Worm (Caenorhabditis elegans) whole organism, midembryonic: ENCODE data around the gene cutl-19.

Experiments
- T22C8.4 ChIP-seq: fragments of 200-800 bp; sonication (Bioruptor generic); IDR thresholded peaks from 2 replicates; pipeline ENCODE4 v1.3.6; 2022; ENCODE audit warnings: missing genetic modification characterization, missing compliant biosample characterization
- cog-1 ChIP-seq: sonication (generic microtip); optimal IDR thresholded peaks from 2 replicates; lab custom pipeline; 2016; ENCODE audit warnings: missing genetic modification characterization, missing compliant biosample characterization
- flt-1 ChIP-seq: fragments of 200-800 bp; sonication (Bioruptor generic); IDR thresholded peaks from 2 replicates; pipeline ENCODE4 v1.3.6; 2022; ENCODE audit warnings: missing genetic modification characterization, missing compliant biosample characterization
- klf-2 ChIP-seq: fragments of 200-800 bp; sonication (Bioruptor generic); conservative IDR thresholded peaks from 2 replicates; pipeline ENCODE4 v1.3.6; 2022; ENCODE audit warnings: missing genetic modification reagents, missing genetic modification characterization, missing compliant biosample characterization
- med-1 ChIP-seq: sonication (generic microtip); optimal IDR thresholded peaks from 2 replicates; lab custom pipeline; 2017; ENCODE audit warnings: missing genetic modification characterization, mild to moderate bottlenecking, missing compliant biosample characterization, antibody characterized with exemption, missing genetic modification reagents; ENCODE audit not compliant: insufficient read depth
- ref-1 ChIP-seq: fragments of 200-800 bp; sonication (Bioruptor generic); conservative IDR thresholded peaks from 2 replicates; pipeline ENCODE4 v1.3.6; 2022; ENCODE audit warnings: missing genetic modification reagents, missing genetic modification characterization, missing compliant biosample characterization
- tab-1 ChIP-seq: fragments of 200-800 bp; sonication (Bioruptor generic); IDR thresholded peaks from 2 replicates; pipeline ENCODE4 v1.3.6; 2022; ENCODE audit warnings: missing genetic modification characterization, missing compliant biosample characterization
- ztf-23 ChIP-seq: fragments of 200-800 bp; sonication (Bioruptor generic); IDR thresholded peaks from 2 replicates; pipeline ENCODE4 v1.3.6; 2022; ENCODE audit warnings: missing genetic modification reagents, missing genetic modification characterization, missing compliant biosample characterization
- ztf-29 ChIP-seq: fragments of 200-800 bp; sonication (Bioruptor generic); IDR thresholded peaks from 2 replicates; pipeline ENCODE4 v1.3.6; 2022; ENCODE audit warnings: missing genetic modification reagents, missing genetic modification characterization, missing compliant biosample characterization

cutl-19 gene

DNA sequence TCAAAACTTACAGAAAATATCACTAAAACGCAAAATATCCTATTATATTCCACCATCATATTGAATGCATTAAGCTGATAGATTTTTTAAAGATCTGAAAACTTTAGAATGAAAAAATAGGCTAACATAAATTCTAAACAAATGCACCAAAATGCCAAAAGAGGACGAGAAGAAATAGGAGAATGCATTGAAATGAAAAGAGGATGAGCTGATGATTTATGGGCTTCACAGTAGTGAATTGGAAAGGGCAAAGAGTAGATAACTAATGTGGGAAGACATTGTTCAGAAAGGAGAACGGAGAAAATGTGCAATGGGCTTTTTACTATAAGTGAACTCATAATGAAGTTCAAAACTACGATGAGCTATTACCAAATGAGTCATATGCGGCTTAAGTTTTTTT, at the start of gene cutl-19:
Gene cutl-19 (minus strand): TSS at position 101 of the 400 bp plus-strand sequence.
- TF ChIP-seq tab-1 (GFP tag; lab: Robert Waterston, UW), result no peak
- no peak for TF ChIP-seq flt-1 (GFP tag; lab: Robert Waterston, UW)
- TF ChIP-seq ztf-23 (GFP tag; lab: Robert Waterston, UW), result no peak
- TF ChIP-seq T22C8.4 (GFP tag; lab: Robert Waterston, UW), result no peak
- no peak for TF ChIP-seq cog-1
- no peak for TF ChIP-seq ref-1 (GFP tag; lab: Robert Waterston, UW)
- TF ChIP-seq ztf-29, result no peak
- no peak for TF ChIP-seq klf-2 (GFP tag; lab: Robert Waterston, UW)
- TF ChIP-seq med-1 (GFP tag; lab: Kevin White, UChicago), result no peak

DNA sequence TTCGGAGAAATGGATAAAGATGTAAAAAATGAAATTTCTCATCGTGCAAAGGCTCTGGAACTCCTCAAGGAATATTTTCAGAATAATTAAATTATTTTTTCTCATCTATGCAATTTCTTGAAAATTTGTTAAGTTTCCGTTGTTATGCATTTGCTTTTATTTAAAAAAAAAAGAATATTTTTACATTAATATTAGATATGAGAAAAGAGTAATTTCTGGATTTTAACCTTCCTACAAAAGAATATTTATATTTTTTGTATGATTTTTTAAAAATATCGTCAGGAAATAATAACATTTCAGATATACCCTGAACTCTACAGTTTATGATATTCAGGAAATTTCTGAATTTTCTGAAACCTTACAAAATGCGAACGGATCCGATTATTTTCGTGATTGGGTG, 47.4 kb upstream of the cutl-19 start, which contains the start of gene gro-1:
Gene gro-1 (plus strand): TSS at position 301 of the 400 bp plus-strand sequence.
- no peak for TF ChIP-seq ztf-29
- no peak for TF ChIP-seq klf-2 (GFP tag; lab: Robert Waterston, UW)
- TF ChIP-seq med-1 (GFP tag; lab: Kevin White, UChicago), result no peak
- no peak for TF ChIP-seq ref-1 (GFP tag; lab: Robert Waterston, UW)
- TF ChIP-seq ztf-23 (GFP tag; lab: Robert Waterston, UW), result no peak
- no peak for TF ChIP-seq cog-1
- no peak for TF ChIP-seq tab-1 (GFP tag; lab: Robert Waterston, UW)
- no peak for TF ChIP-seq flt-1 (GFP tag; lab: Robert Waterston, UW)

DNA sequence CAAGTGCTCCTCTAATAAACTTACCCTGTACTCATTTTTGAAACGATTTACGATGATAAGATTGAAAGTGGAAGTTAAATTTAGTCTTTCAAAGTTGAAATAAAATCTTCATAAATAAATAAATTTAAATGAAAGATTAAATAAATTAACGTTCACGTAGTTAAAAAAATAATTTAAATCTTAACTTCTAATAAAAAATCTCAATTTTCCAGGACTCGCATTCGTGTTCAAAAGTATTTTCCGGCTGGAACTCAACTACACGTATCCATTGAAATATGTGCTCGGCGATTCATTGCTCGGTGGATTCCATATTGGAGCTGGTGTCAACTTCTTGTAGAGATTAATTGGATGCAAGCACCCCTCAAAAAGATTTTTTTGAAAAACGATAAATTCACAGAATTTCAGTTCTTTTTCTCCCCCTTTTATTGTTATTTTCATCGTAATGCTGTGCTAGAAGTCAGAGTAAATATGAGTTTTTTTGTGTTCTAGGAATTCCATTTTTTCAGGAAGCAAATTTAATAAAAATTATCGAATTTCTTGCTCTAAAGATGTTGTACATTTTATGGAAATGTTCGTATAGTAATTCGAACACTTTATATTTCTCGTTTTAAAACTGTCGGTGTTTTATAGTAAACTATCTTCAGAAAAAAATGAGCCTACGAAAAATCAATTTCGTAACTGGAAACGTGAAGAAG, 46.0 kb upstream of the cutl-19 start, which contains the start of the genes C34E10.9 and hap-1:
Gene C34E10.9 (minus strand): TSS at position 101 of the 695 bp plus-strand sequence.
Gene hap-1 (plus strand): TSS at position 645 of the 695 bp plus-strand sequence.
- TF ChIP-seq med-1 (GFP tag; lab: Kevin White, UChicago) (no peak), ztf-23 (GFP tag; lab: Robert Waterston, UW) (no peak), flt-1 (GFP tag; lab: Robert Waterston, UW) (no peak), tab-1 (GFP tag; lab: Robert Waterston, UW) (no peak), ztf-29 (no peak), ref-1 (GFP tag; lab: Robert Waterston, UW) (no peak), T22C8.4 (GFP tag; lab: Robert Waterston, UW) (no peak), klf-2 (GFP tag; lab: Robert Waterston, UW) (no peak), cog-1 (no peak)

DNA sequence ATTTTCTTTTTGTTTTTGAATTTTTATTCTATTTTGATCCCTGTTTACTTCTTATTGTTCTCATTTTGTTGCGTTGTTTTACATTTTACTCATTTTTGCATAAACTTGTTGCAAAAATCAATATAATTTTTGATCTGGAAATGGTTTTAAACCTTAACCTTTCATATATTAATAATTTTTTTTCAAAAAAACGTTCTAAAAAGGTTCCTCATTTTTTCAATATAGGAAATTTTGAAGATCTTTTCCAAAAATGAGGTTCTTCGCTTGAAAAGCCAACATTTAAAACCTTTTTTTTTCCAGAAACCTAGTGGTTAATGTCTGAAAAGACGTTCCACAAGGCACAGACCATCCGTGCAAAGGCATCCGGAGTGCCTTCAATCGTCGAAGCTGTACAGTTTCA, 43.0 kb upstream of the cutl-19 start, which contains the start of gene gop-3:
Gene gop-3 (plus strand): TSS at position 301 of the 400 bp plus-strand sequence.
- no peak for TF ChIP-seq tab-1 (GFP tag; lab: Robert Waterston, UW)
- TF ChIP-seq flt-1 (GFP tag; lab: Robert Waterston, UW), result no peak
- no peak for TF ChIP-seq ztf-23 (GFP tag; lab: Robert Waterston, UW)

DNA sequence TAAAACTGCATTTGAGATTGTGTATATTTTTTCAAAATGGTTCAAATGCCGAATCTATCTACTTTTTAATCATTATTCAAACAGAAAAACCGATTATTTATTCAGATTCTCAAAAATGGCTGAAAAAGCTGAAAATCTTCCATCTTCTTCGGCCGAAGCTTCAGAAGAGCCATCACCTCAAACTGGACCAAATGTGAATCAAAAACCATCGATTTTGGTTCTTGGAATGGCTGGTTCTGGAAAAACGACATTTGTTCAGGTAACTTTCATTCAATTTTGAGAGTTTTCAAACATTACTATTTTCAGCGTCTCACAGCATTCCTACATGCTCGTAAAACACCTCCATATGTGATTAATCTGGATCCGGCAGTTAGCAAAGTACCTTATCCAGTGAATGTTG, 41.5 kb upstream of the cutl-19 start, which contains the start of gene gop-2:
Gene gop-2 (plus strand): TSS at position 106 of the 400 bp plus-strand sequence.
- TF ChIP-seq flt-1 (GFP tag; lab: Robert Waterston, UW), result no peak
- no peak for TF ChIP-seq ztf-29
- no peak for TF ChIP-seq tab-1 (GFP tag; lab: Robert Waterston, UW)
- no peak for TF ChIP-seq med-1 (GFP tag; lab: Kevin White, UChicago)
- TF ChIP-seq ztf-23 (GFP tag; lab: Robert Waterston, UW), result no peak
- TF ChIP-seq cog-1, result no peak
- TF ChIP-seq klf-2 (GFP tag; lab: Robert Waterston, UW), result no peak
- no peak for TF ChIP-seq ref-1 (GFP tag; lab: Robert Waterston, UW)
- no peak for TF ChIP-seq T22C8.4 (GFP tag; lab: Robert Waterston, UW)

DNA sequence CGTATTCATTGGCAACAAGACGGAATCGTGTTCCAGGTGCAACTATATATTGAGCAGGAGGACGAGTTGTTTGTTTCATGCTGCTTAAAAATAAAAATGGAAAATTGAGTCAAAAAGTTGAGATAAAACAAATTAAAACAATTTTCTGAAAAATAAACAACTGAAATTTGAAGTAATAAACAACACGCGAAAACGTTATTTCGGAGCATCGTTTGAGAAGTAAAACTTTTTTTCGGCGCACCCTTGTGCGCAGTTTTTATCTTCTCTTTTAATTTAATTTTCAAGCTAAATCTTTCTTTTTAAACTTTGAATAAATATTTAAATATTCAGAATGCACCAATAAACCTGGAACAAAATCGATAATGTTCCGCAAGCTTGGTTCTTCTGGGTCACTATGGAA, 36.7 kb upstream of the cutl-19 start, which contains the start of the genes sumv-1 and gop-1:
Gene sumv-1 (minus strand): TSS at position 80 of the 400 bp plus-strand sequence.
Gene gop-1 (plus strand): TSS at position 331 of the 400 bp plus-strand sequence.
- TF ChIP-seq ztf-29 (no peak), tab-1 (GFP tag; lab: Robert Waterston, UW) (no peak), ref-1 (GFP tag; lab: Robert Waterston, UW) (no peak), flt-1 (GFP tag; lab: Robert Waterston, UW) (no peak), med-1 (GFP tag; lab: Kevin White, UChicago) (no peak), ztf-23 (GFP tag; lab: Robert Waterston, UW) (no peak), T22C8.4 (GFP tag; lab: Robert Waterston, UW) (no peak), cog-1 (no peak), klf-2 (GFP tag; lab: Robert Waterston, UW) (no peak)

DNA sequence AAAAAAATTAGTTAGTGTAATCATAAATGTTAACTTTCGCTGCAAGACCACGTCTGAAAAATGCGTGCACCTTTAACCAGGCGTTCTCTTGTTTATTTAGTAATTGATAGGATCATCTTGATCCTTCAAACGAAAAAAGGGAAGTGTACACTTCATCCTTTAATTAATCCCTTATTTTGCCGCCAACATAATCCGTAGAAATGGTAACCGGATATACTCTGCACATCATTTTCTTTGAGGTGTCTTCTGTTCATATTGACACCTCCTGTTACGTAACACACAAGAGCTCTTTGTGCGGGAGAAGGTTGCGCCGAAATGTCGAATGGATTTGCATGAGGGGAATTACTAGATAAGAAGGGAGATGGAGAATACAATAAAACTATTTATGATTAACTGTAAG, 31.3 kb upstream of the cutl-19 start:
- no peak for TF ChIP-seq T22C8.4 (GFP tag; lab: Robert Waterston, UW)
- no peak for TF ChIP-seq flt-1 (GFP tag; lab: Robert Waterston, UW)
- no peak for TF ChIP-seq tab-1 (GFP tag; lab: Robert Waterston, UW)
- no peak for TF ChIP-seq klf-2 (GFP tag; lab: Robert Waterston, UW)

DNA sequence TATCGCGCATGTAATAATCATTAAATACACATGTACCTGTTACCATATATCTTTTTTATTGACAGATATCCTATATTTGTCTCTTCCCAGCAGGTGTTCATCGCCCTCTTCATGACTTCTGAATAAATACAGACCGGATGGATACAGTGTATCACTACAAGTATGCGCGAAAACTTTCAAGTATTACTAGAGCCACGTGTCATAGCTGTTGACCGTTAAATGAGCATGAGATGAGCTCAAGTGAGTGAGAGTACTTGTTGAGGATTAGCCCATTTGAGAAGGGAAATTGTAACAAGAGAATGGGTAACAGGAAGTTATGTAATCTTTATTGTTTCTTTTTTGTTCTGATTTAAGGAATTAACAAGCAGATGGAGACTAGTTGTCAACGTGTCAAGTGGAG, 27.7 kb upstream of the cutl-19 start:
- TF ChIP-seq ztf-29 (no peak), flt-1 (GFP tag; lab: Robert Waterston, UW) (no peak), med-1 (GFP tag; lab: Kevin White, UChicago) (no peak), tab-1 (GFP tag; lab: Robert Waterston, UW) (no peak), ref-1 (GFP tag; lab: Robert Waterston, UW) (no peak), ztf-23 (GFP tag; lab: Robert Waterston, UW) (no peak), T22C8.4 (GFP tag; lab: Robert Waterston, UW) (no peak), klf-2 (GFP tag; lab: Robert Waterston, UW) (no peak), cog-1 (no peak)

DNA sequence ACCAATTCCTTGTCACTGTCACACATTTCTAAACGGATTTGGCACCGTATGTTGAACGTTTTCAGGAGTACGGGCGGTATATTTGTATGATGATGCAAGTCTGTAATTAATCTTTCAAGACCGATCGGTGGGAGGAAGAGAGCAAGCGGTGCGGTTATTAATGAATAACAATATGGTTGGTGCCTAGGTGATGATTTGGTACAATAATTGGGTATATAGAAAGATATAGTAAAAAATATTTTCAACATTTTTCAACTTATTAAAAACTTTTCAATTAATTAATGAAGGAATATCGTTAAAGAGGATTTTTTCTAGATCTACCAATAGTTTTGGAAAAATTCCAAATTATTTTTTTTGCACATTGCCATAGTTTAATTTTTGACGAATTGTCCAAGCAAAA, 27.1 kb upstream of the cutl-19 start, which contains the start of gene cnd-1:
Gene cnd-1 (minus strand): TSS at position 101 of the 400 bp plus-strand sequence.
- TF ChIP-seq ref-1 (GFP tag; lab: Robert Waterston, UW) (no peak), med-1 (GFP tag; lab: Kevin White, UChicago) (no peak), ztf-23 (GFP tag; lab: Robert Waterston, UW) (no peak), ztf-29 (no peak), T22C8.4 (GFP tag; lab: Robert Waterston, UW) (no peak), flt-1 (GFP tag; lab: Robert Waterston, UW) (no peak), cog-1 (no peak), klf-2 (GFP tag; lab: Robert Waterston, UW) (no peak)
